Worm (Caenorhabditis elegans) whole organism, mixed stage, embryonic: Measurements from ENCODE around the gene Y46G5A.22.

ENCODE experiments used
- elt-1 ChIP-seq: sonication (generic microtip); optimal IDR thresholded peaks from 2 replicates; lab custom pipeline; 2017; ENCODE audit warnings: missing genetic modification characterization, mild to moderate bottlenecking, missing compliant biosample characterization, antibody characterized with exemption, moderate library complexity, borderline replicate concordance; ENCODE audit not compliant: insufficient read depth
- lin-13 ChIP-seq: fragments of 150-350 bp; optimal IDR thresholded peaks from 2 replicates; lab custom pipeline; 2014; ENCODE audit warnings: missing biosample characterization, missing genetic modification characterization
- lin-32 ChIP-seq: fragments of 200-800 bp; sonication (Bioruptor generic); optimal IDR thresholded peaks from 2 replicates; lab custom pipeline; 2018; ENCODE audit warnings: mild to moderate bottlenecking, missing genetic modification characterization, missing compliant biosample characterization
- mab-5 ChIP-seq: fragments of 150-350 bp; optimal IDR thresholded peaks from 2 replicates; lab custom pipeline; 2014; ENCODE audit warnings: missing biosample characterization, missing genetic modification characterization
- nhr-237 ChIP-seq: fragments of 150-350 bp; optimal IDR thresholded peaks from 2 replicates; lab custom pipeline; 2014; ENCODE audit warnings: missing biosample characterization, missing genetic modification characterization
- nhr-28 ChIP-seq: fragments of 150-350 bp; optimal IDR thresholded peaks from 2 replicates; lab custom pipeline; 2014; ENCODE audit warnings: missing biosample characterization, missing genetic modification characterization
- nhr-76 ChIP-seq: sonication (generic microtip); optimal IDR thresholded peaks from 2 replicates; lab custom pipeline; 2017; ENCODE audit warnings: missing biosample characterization, missing genetic modification characterization
- snpc-4 ChIP-seq: fragments of 150-350 bp; optimal IDR thresholded peaks from 2 replicates; lab custom pipeline; 2014; ENCODE audit warnings: missing biosample characterization, missing genetic modification characterization
- unc-39 ChIP-seq: fragments of 150-350 bp; optimal IDR thresholded peaks from 2 replicates; lab custom pipeline; 2014; ENCODE audit warnings: missing biosample characterization, missing genetic modification characterization

DNA sequence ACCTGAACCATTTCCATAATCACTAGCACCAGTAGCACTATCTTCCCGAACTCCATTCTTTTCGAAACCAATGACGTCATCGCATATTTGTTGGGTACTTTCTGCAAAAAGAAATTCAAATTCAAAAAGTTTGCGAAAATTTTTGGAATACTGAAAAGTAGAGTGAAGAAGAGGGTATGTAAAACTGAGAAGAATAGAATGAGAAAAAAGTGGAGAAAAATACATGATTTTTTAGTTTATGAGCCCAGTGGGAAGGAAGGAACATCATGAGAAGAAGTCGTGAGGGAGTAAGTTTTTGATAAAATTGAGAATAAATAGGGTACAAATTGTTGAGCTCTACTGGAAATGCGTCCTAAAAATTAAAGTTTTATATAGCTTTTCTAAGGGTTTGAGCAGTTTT, 21.7 kb upstream of the Y46G5A.22 start, which contains the start of gene lgc-35:
- no peak for TF ChIP-seq nhr-76 (tag; lab: Kevin White, UChicago)
- no peak for TF ChIP-seq snpc-4
- no peak for TF ChIP-seq lin-32 (GFP tag; lab: Kevin White, UChicago)
- no peak for TF ChIP-seq nhr-28 (tag; lab: Kevin White, UChicago)
- no peak for TF ChIP-seq elt-1 (tag; lab: Kevin White, UChicago)
- no peak for TF ChIP-seq nhr-237
- TF ChIP-seq unc-39 = no peak
- TF ChIP-seq lin-13 (tag; lab: Kevin White, UChicago) = no peak
- no peak for TF ChIP-seq mab-5 (tag; lab: Kevin White, UChicago)
